Worm (Caenorhabditis elegans): Measurements from ENCODE around the gene D1022.2.

D1022.2 gene

DNA sequence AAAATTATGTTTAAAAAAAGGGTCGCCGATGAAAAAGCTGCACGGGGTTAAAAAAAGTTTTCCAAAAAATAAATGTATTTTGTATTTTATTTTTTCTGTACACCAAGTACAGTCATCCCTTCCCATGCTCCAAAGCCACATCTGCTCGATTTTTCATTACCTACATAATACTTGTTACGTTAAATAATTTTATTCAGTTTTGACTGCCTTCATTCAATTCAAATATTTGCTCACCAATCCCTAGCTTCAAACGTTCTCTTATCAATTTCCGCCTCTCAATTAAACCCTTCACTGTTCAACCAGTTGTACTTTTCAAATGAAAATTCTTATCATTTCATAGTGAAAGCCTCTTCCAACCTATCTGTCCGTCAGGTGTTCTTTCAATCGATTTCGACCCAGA lies 34.9 kb downstream of the D1022.2 start, which contains the start of gene R10H1.1:
R10H1.1 (plus strand) TSS at position 301 of the 400 bp plus-strand sequence.
- TF ChIP-seq nhr-47 (tag; optimal IDR thresholded peaks at IDR 0.05) (no peak), fos-1 (tag; optimal IDR thresholded peaks at IDR 0.05) (no peak), blmp-1 (tag; optimal IDR thresholded peaks at IDR 0.05) (peak; percentile 40), hpl-2 (GFP tag; optimal IDR thresholded peaks at IDR 0.05) (no peak), ceh-90 (tag; optimal IDR thresholded peaks at IDR 0.05) (no peak), pqm-1 (tag; optimal IDR thresholded peaks at IDR 0.05) (no peak)

DNA sequence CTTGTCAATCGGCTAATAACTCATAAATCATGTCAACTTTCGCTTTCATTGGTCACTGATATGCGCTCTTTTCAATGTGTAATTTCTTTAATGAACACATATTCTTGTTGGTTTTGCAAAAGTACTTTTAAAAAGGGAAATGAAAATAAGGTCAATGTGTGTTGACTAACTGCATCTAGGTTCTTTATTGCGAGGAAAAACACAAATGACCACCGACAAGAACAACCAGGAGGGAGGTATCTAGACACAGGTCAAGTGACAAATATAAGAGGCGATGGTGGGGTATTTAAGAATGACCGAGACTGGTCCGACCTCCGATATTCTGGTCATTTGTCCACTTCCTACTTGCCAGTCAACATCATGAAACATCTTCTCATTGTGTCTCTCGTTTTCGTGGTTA lies 36.8 kb downstream of the D1022.2 start, which contains the start of gene spi-1:
spi-1 (plus strand) TSS at position 178 of the 400 bp plus-strand sequence.
- TF ChIP-seq pag-3 (tag; optimal IDR thresholded peaks at IDR 0.05; ENCODE audit: borderline replicate concordance, insufficient read depth): no peak
- TF ChIP-seq efl-1 (optimal IDR thresholded peaks at IDR 0.05): no peak
- no peak for TF ChIP-seq efl-1 (GFP tag; optimal IDR thresholded peaks at IDR 0.05 in 1 of 2)
- peak; percentile 63 for TF ChIP-seq blmp-1 (tag; optimal IDR thresholded peaks at IDR 0.05)

DNA sequence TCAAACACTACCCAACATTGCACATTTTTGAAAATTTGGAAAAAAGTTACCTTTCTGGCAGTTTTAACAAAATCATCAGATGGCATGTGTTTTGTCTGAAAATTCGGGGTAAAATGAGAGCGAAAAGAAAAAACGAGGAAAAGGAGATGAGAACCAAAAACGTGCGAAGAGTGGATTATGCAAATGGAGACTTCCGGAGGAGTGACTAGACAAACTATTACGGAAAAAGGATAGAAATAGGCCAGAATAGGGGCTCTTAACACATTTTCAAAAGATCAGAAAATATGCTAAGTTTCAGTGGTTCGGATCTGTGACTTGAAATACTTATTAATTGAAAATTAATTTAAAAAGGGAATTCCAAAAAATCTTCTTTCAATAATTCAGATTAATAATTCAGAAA lies 40.1 kb downstream of the D1022.2 start, which contains the start of gene srab-14:
srab-14 (minus strand) TSS at position 101 of the 400 bp plus-strand sequence.
- TF ChIP-seq mef-2 (tag; optimal IDR thresholded peaks at IDR 0.05): no peak

DNA sequence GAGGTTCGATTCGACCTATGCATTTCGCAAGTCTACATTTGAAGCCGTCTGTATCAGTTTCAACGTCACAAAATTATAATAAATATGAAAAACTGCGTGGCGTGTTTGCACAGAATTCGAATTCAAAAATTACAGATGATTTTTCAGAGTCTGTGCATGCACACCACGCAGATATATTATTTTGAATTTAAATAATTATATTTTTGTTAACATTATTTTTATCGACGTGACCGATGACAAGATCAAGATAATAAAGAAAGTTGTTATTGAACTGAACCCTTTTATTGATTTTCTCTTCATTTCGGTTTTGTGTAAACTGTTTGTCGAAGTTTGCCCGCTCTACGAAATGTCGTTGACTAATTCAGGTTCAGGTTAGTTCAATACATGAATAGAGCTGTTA lies 45.7 kb downstream of the D1022.2 start, which contains the start of gene C28F5.1:
C28F5.1 (plus strand) TSS at position 301 of the 400 bp plus-strand sequence.
- no peak for TF ChIP-seq alr-1 (tag; optimal IDR thresholded peaks at IDR 0.05; ENCODE audit: borderline replicate concordance)
- no peak for TF ChIP-seq ceh-63 (GFP tag; optimal IDR thresholded peaks at IDR 0.05)
- TF ChIP-seq elt-3 (tag; optimal IDR thresholded peaks at IDR 0.05): no peak
- no peak for TF ChIP-seq lin-13 (GFP tag; optimal IDR thresholded peaks at IDR 0.05)
- TF ChIP-seq swsn-7 (tag; optimal IDR thresholded peaks at IDR 0.05): no peak
- TF ChIP-seq nhr-28 (tag; optimal IDR thresholded peaks at IDR 0.05): no peak
- TF ChIP-seq zip-4 (GFP tag; optimal IDR thresholded peaks at IDR 0.05): no peak
- TF ChIP-seq hlh-4 (tag; optimal IDR thresholded peaks at IDR 0.05): no peak
- no peak for TF ChIP-seq jun-1 (tag; optimal IDR thresholded peaks at IDR 0.05)
- no peak for TF ChIP-seq nhr-76 (tag; optimal IDR thresholded peaks at IDR 0.05)
- TF ChIP-seq mep-1 (tag; optimal IDR thresholded peaks at IDR 0.05): no peak
- TF ChIP-seq snu-23 (GFP tag; optimal IDR thresholded peaks at IDR 0.05): no peak
- no peak for TF ChIP-seq grh-1 (GFP tag; IDR thresholded peaks at IDR 0.05)
- TF ChIP-seq isw-1 (GFP tag; IDR thresholded peaks at IDR 0.05): no peak
- no peak for TF ChIP-seq nhr-84 (tag; optimal IDR thresholded peaks at IDR 0.05)
- TF ChIP-seq unc-30 (tag; optimal IDR thresholded peaks at IDR 0.05): no peak
- no peak for TF ChIP-seq snpc-4 (tag; optimal IDR thresholded peaks at IDR 0.05)
